Fruit fly (Drosophila melanogaster) whole organism, embryonic: ENCODE results near the gene Ldsdh1.
A peak's percentile ranks its signal among the peaks of the same experiment; 100 is the strongest.

ENCODE experiments used
- Aef1 ChIP-seq: fragments of 200-800 bp; sonication (Bioruptor generic); IDR thresholded peaks from 3 replicates; pipeline ENCODE4 v1.3.6; 2022; ENCODE audit warnings: missing biosample characterization, missing genetic modification characterization
- CG10147 ChIP-seq: fragments of 200-800 bp; sonication (Bioruptor generic); optimal IDR thresholded peaks from 2 replicates; lab custom pipeline; 2019; ENCODE audit warnings: missing biosample characterization, mild to moderate bottlenecking, missing genetic modification characterization, moderate library complexity
- CG11504 ChIP-seq: fragments of 200-800 bp; sonication (Bioruptor generic); optimal IDR thresholded peaks from 3 replicates; lab custom pipeline; 2019; ENCODE audit warnings: missing biosample characterization, mild to moderate bottlenecking, missing genetic modification characterization, moderate library complexity
- CG11695 ChIP-seq: fragments of 200-800 bp; sonication (Bioruptor generic); IDR thresholded peaks from 3 replicates; pipeline ENCODE4 v1.3.6; 2022; ENCODE audit warnings: missing biosample characterization, missing genetic modification characterization
- CG12236 ChIP-seq: fragments of 200-800 bp; sonication (Bioruptor generic); optimal IDR thresholded peaks from 2 replicates; lab custom pipeline; 2016; ENCODE audit warnings: missing biosample characterization, missing genetic modification characterization
- CG12942 ChIP-seq: fragments of 200-800 bp; sonication (Bioruptor generic); optimal IDR thresholded peaks from 3 replicates; lab custom pipeline; 2016; ENCODE audit warnings: missing biosample characterization, missing genetic modification characterization
- CG17328 ChIP-seq: fragments of 200-800 bp; sonication (Bioruptor generic); IDR thresholded peaks from 2 replicates; pipeline ENCODE4 v1.3.6; 2022; ENCODE audit warnings: missing biosample characterization, missing genetic modification characterization
- CG17912 ChIP-seq: fragments of 200-800 bp; sonication (Bioruptor generic); optimal IDR thresholded peaks from 2 replicates; lab custom pipeline; 2018; ENCODE audit warnings: missing biosample characterization, mild to moderate bottlenecking, missing genetic modification characterization
- CG18476 ChIP-seq: fragments of 200-800 bp; sonication (Bioruptor generic); optimal IDR thresholded peaks from 2 replicates; lab custom pipeline; 2016; ENCODE audit warnings: missing biosample characterization, mild to moderate bottlenecking, missing genetic modification characterization
- CG2202 ChIP-seq: fragments of 200-800 bp; sonication (Bioruptor generic); optimal IDR thresholded peaks from 2 replicates; lab custom pipeline; 2018; ENCODE audit warnings: missing biosample characterization, mild to moderate bottlenecking, missing genetic modification characterization
- CG2678 ChIP-seq: fragments of 200-800 bp; sonication (Bioruptor generic); optimal IDR thresholded peaks from 3 replicates; lab custom pipeline; 2019; ENCODE audit warnings: missing biosample characterization, mild to moderate bottlenecking, missing genetic modification characterization, moderate library complexity
- CG30020 ChIP-seq: fragments of 200-800 bp; optimal IDR thresholded peaks from 2 replicates; lab custom pipeline; 2019; ENCODE audit warnings: missing biosample characterization, mild to moderate bottlenecking, missing genetic modification characterization, moderate library complexity
- CG30431 ChIP-seq: fragments of 200-800 bp; sonication (Bioruptor generic); optimal IDR thresholded peaks from 2 replicates; lab custom pipeline; 2017; ENCODE audit warnings: missing biosample characterization, missing genetic modification characterization
- CG3163 ChIP-seq: fragments of 200-800 bp; sonication (Bioruptor generic); optimal IDR thresholded peaks from 3 replicates; lab custom pipeline; 2016; ENCODE audit warnings: missing biosample characterization, missing genetic modification characterization
- CG32767 ChIP-seq: fragments of 200-800 bp; sonication (Bioruptor generic); IDR thresholded peaks from 2 replicates; pipeline ENCODE4 v1.3.6; 2022; ENCODE audit warnings: missing biosample characterization, missing genetic modification characterization
- CG3281 ChIP-seq: fragments of 200-800 bp; sonication (Bioruptor generic); optimal IDR thresholded peaks from 3 replicates; lab custom pipeline; 2017; ENCODE audit warnings: missing biosample characterization, mild to moderate bottlenecking, missing genetic modification characterization
- CG33213 ChIP-seq: fragments of 200-800 bp; sonication (Bioruptor generic); optimal IDR thresholded peaks from 3 replicates; lab custom pipeline; 2016; ENCODE audit warnings: missing biosample characterization, missing genetic modification characterization
- CG3847 ChIP-seq: fragments of 200-800 bp; sonication (Bioruptor generic); IDR thresholded peaks from 2 replicates; pipeline ENCODE4 v1.3.6; 2022; ENCODE audit warnings: missing biosample characterization, missing genetic modification characterization
- CG4424 ChIP-seq: fragments of 200-800 bp; sonication (Bioruptor generic); optimal IDR thresholded peaks from 3 replicates; lab custom pipeline; 2016; ENCODE audit warnings: missing biosample characterization, missing genetic modification characterization
- CG5180 ChIP-seq: fragments of 200-800 bp; sonication (Bioruptor generic); optimal IDR thresholded peaks from 3 replicates; lab custom pipeline; 2017; ENCODE audit warnings: missing biosample characterization, missing genetic modification characterization, mild to moderate bottlenecking, moderate library complexity, missing genetic modification reagents
- CG6272 ChIP-seq: fragments of 200-800 bp; sonication (Bioruptor generic); IDR thresholded peaks from 2 replicates; pipeline ENCODE4 v1.3.6; 2022; ENCODE audit warnings: missing biosample characterization, missing genetic modification characterization
- CG8089 ChIP-seq: fragments of 200-800 bp; sonication (Bioruptor generic); optimal IDR thresholded peaks from 3 replicates; lab custom pipeline; 2016; ENCODE audit warnings: missing biosample characterization, missing genetic modification characterization
- CG8924 ChIP-seq: fragments of 200-800 bp; optimal IDR thresholded peaks from 3 replicates; lab custom pipeline; 2019; ENCODE audit warnings: missing biosample characterization, mild to moderate bottlenecking, missing genetic modification characterization, moderate library complexity
- CoRest ChIP-seq: fragments of 200-800 bp; sonication (Bioruptor generic); optimal IDR thresholded peaks from 3 replicates; lab custom pipeline; 2018; ENCODE audit warnings: missing biosample characterization, mild to moderate bottlenecking, missing genetic modification characterization, moderate library complexity
- Ets97D ChIP-seq: fragments of 200-800 bp; sonication (Bioruptor generic); optimal IDR thresholded peaks from 3 replicates; lab custom pipeline; 2016; ENCODE audit warnings: missing biosample characterization, missing genetic modification characterization
- H15 ChIP-seq: fragments of 200-800 bp; sonication (Bioruptor generic); IDR thresholded peaks from 3 replicates; pipeline ENCODE4 v1.3.6; 2022; ENCODE audit warnings: missing biosample characterization, missing genetic modification characterization
- Hmr ChIP-seq: fragments of 200-800 bp; sonication (Bioruptor generic); optimal IDR thresholded peaks from 3 replicates; lab custom pipeline; 2017; ENCODE audit warnings: mild to moderate bottlenecking, missing biosample characterization, missing genetic modification reagents, missing genetic modification characterization
- Hr78 ChIP-seq, 2 experiments: fragments of 200-800 bp in 1 of 2; fragments of >200 bp in 1 of 2; sonication (Bioruptor generic) in 1 of 2; optimal IDR thresholded peaks; 2 replicates each; lab custom pipeline; 2017 to 2019; ENCODE audit warnings: missing biosample characterization in 2 of 2, missing genetic modification characterization in 2 of 2, mild to moderate bottlenecking in 1 of 2, moderate library complexity in 1 of 2
- Hsf ChIP-seq: fragments of 200-800 bp; sonication (Bioruptor generic); optimal IDR thresholded peaks from 3 replicates; lab custom pipeline; 2016; ENCODE audit warnings: missing biosample characterization, missing genetic modification characterization
- MESR4 ChIP-seq: fragments of 200-800 bp; sonication (Bioruptor generic); optimal IDR thresholded peaks from 2 replicates; lab custom pipeline; 2018; ENCODE audit warnings: missing biosample characterization, mild to moderate bottlenecking, missing genetic modification characterization, moderate library complexity
- Mad ChIP-seq: fragments of 200-800 bp; sonication (Bioruptor generic); optimal IDR thresholded peaks from 2 replicates; lab custom pipeline; 2016; ENCODE audit warnings: missing biosample characterization, missing genetic modification characterization
- Mes4 ChIP-seq: fragments of 200-800 bp; sonication (Bioruptor generic); optimal IDR thresholded peaks from 2 replicates; lab custom pipeline; 2016; ENCODE audit warnings: missing biosample characterization, missing genetic modification characterization
- Poxn ChIP-seq: fragments of 200-800 bp; sonication (Bioruptor generic); IDR thresholded peaks from 2 replicates; pipeline ENCODE4 v1.3.6; 2022; ENCODE audit warnings: missing biosample characterization, missing genetic modification characterization
- Ptx1 ChIP-seq: fragments of 200-800 bp; sonication (Bioruptor generic); IDR thresholded peaks from 2 replicates; pipeline ENCODE4 v1.3.6; 2022; ENCODE audit warnings: missing biosample characterization, missing genetic modification characterization
- Rfx ChIP-seq: fragments of 200-800 bp; sonication (Bioruptor generic); IDR thresholded peaks from 2 replicates; pipeline ENCODE4 v1.3.6; 2022; ENCODE audit warnings: missing biosample characterization, missing genetic modification characterization
- Trl ChIP-seq, 3 experiments: fragments of >200 bp in 2 of 3; fragments of 200-800 bp in 1 of 3; sonication (Bioruptor generic) in 1 of 3; optimal IDR thresholded peaks; 2 replicates in 1 of 3; 3 replicates in 2 of 3; lab custom pipeline; 2016 to 2017; ENCODE audit warnings: missing biosample characterization in 1 of 3, missing genetic modification characterization in 1 of 3
- bcd ChIP-seq: fragments of 200-800 bp; sonication (Bioruptor generic); optimal IDR thresholded peaks from 2 replicates; lab custom pipeline; 2017; ENCODE audit warnings: missing biosample characterization, mild to moderate bottlenecking, missing genetic modification characterization
- croc ChIP-seq: fragments of 200-800 bp; sonication (Bioruptor generic); conservative IDR thresholded peaks from 3 replicates; pipeline ENCODE4 v1.3.6; 2022; ENCODE audit warnings: missing biosample characterization, missing genetic modification characterization
- dmrt11E ChIP-seq: fragments of 200-800 bp; sonication (Bioruptor generic); optimal IDR thresholded peaks from 3 replicates; lab custom pipeline; 2018; ENCODE audit warnings: missing biosample characterization, mild to moderate bottlenecking, missing genetic modification characterization, moderate library complexity
- dpn ChIP-seq, 2 experiments: fragments of 200-800 bp; sonication (Bioruptor generic); optimal IDR thresholded peaks; 3 replicates each; lab custom pipeline; 2016; ENCODE audit warnings: missing biosample characterization in 2 of 2, missing genetic modification characterization in 2 of 2
- knrl ChIP-seq: fragments of 200-800 bp; sonication (Bioruptor generic); IDR thresholded peaks from 3 replicates; pipeline ENCODE4 v1.3.6; 2022; ENCODE audit warnings: missing biosample characterization, missing genetic modification characterization; ENCODE audit not compliant: partially characterized antibody
- lilli ChIP-seq: fragments of 200-800 bp; sonication (Bioruptor generic); optimal IDR thresholded peaks from 3 replicates; lab custom pipeline; 2016; ENCODE audit warnings: missing biosample characterization, missing genetic modification characterization
- maf-S ChIP-seq: fragments of 200-800 bp; sonication (Bioruptor generic); optimal IDR thresholded peaks from 2 replicates; lab custom pipeline; 2016; ENCODE audit warnings: missing biosample characterization, missing genetic modification characterization
- p53 ChIP-seq: fragments of 200-800 bp; sonication (Bioruptor generic); optimal IDR thresholded peaks from 2 replicates; lab custom pipeline; 2016; ENCODE audit warnings: missing biosample characterization, missing genetic modification characterization
- rib ChIP-seq: fragments of 200-800 bp; sonication (Bioruptor generic); IDR thresholded peaks from 2 replicates; pipeline ENCODE4 v1.3.6; 2022; ENCODE audit warnings: missing biosample characterization, missing genetic modification characterization
- sna ChIP-seq: fragments of 200-800 bp; sonication (Bioruptor generic); IDR thresholded peaks from 2 replicates; pipeline ENCODE4 v1.3.6; 2022; ENCODE audit warnings: missing biosample characterization, missing genetic modification characterization; ENCODE audit not compliant: partially characterized antibody
- so ChIP-seq: fragments of 200-800 bp; sonication (Bioruptor generic); IDR thresholded peaks from 3 replicates; pipeline ENCODE4 v1.3.6; 2022; ENCODE audit warnings: missing biosample characterization, missing genetic modification characterization
- vvl ChIP-seq: fragments of 200-800 bp; sonication (Bioruptor generic); IDR thresholded peaks from 2 replicates; pipeline ENCODE4 v1.3.6; 2022; ENCODE audit warnings: missing biosample characterization, missing genetic modification characterization

The Ldsdh1 gene

dm6 chrX:8061392-8062179, 19.8 kb downstream of the Ldsdh1 start, which contains the start of gene mys (continued):
- TF ChIP-seq CG3281 (GFP tag; lab: Kevin White, UChicago), result no peak
- TF ChIP-seq CG3163 (GFP tag; lab: Kevin White, UChicago), result peak; percentile 53
- no peak for TF ChIP-seq Hr78 (GFP tag; optimal IDR thresholded peaks at IDR 0.05; lab: Kevin White, UChicago)
- peak; percentile 60 for TF ChIP-seq CG12942 (GFP tag; lab: Kevin White, UChicago)
- peak; percentile 63; the same call in 1 of the 2 replicates for TF ChIP-seq Ptx1 (GFP tag; lab: Robert Waterston, UW)
- TF ChIP-seq bcd (GFP tag; lab: Kevin White, UChicago), result peak; percentile 62
- TF ChIP-seq Aef1 (GFP tag; lab: Robert Waterston, UW), result peak; percentile 63
- peak; percentile 30; the same call in 1 of the 3 replicates for TF ChIP-seq croc (GFP tag; lab: Robert Waterston, UW)
- no peak for TF ChIP-seq CG4424 (GFP tag; lab: Kevin White, UChicago)
- TF ChIP-seq MESR4 (GFP tag; lab: Kevin White, UChicago), result peak; percentile 83
- TF ChIP-seq CG11695 (GFP tag; lab: Robert Waterston, UW), result 0 out of 3 replicates have a peak, but pooled peaks have one; percentile 47
- TF ChIP-seq CG17912 (GFP tag; lab: Kevin White, UChicago), result peak; percentile 58
- TF ChIP-seq so (GFP tag; lab: Robert Waterston, UW), result no peak
- peak; percentile 97 for TF ChIP-seq Ets97D
- peak; percentile 10 for TF ChIP-seq CG8924 (tag; lab: Kevin White, UChicago)
- no peak for TF ChIP-seq Trl (optimal IDR thresholded peaks at IDR 0.05; lab: Kevin White, UChicago)
- TF ChIP-seq Trl (GFP tag; optimal IDR thresholded peaks at IDR 0.05; lab: Kevin White, UChicago), result peak; percentile 61
- no peak for TF ChIP-seq CG5180 (GFP tag; lab: Kevin White, UChicago)
- peak; percentile 93 for TF ChIP-seq knrl (GFP tag; lab: Robert Waterston, UW)
- TF ChIP-seq dmrt11E (tag; lab: Kevin White, UChicago), result peak; percentile 39
- no peak for TF ChIP-seq CG32767 (GFP tag; lab: Robert Waterston, UW)
- peak; percentile 92 for TF ChIP-seq CG33213 (GFP tag; lab: Kevin White, UChicago)
- TF ChIP-seq dpn (GFP tag; optimal IDR thresholded peaks at IDR 0.05; lab: Kevin White, UChicago), result peak; percentile 75 to 87
- TF ChIP-seq CG30431, result peak; percentile 51
- TF ChIP-seq Hsf (GFP tag; lab: Kevin White, UChicago), result peak; percentile 73
- TF ChIP-seq CG12236 (GFP tag; lab: Kevin White, UChicago), result peak; percentile 43
- peak; percentile 80 for TF ChIP-seq maf-S (GFP tag; lab: Kevin White, UChicago)
- no peak for TF ChIP-seq CG10147
- TF ChIP-seq CG2202 (tag; lab: Kevin White, UChicago), result peak; percentile 20
- TF ChIP-seq sna (GFP tag; lab: Robert Waterston, UW), result peak; percentile 89
- TF ChIP-seq CG11504 (tag; lab: Kevin White, UChicago), result peak; percentile 50
- no peak for TF ChIP-seq Poxn (GFP tag; lab: Robert Waterston, UW)
- TF ChIP-seq CoRest, result peak; percentile 61
- TF ChIP-seq CG17328, result 0 out of 2 replicates have a peak, but pooled peaks have one; percentile 41
- TF ChIP-seq Hmr, result peak; percentile 90
- no peak for TF ChIP-seq H15 (GFP tag; lab: Robert Waterston, UW)
- TF ChIP-seq CG8089 (GFP tag; lab: Kevin White, UChicago), result peak; percentile 48
- peak; percentile 79 for TF ChIP-seq p53 (GFP tag; lab: Kevin White, UChicago)
- peak; percentile 43 for TF ChIP-seq Mes4
- 0 out of 2 replicates have a peak, but pooled peaks have one; percentile 47 for TF ChIP-seq CG6272 (GFP tag; lab: Robert Waterston, UW)
- TF ChIP-seq Rfx (GFP tag; lab: Robert Waterston, UW), result peak; percentile 90
- no peak for TF ChIP-seq CG18476
- TF ChIP-seq vvl (GFP tag; lab: Robert Waterston, UW), result peak; percentile 85
- TF ChIP-seq Mad (GFP tag; lab: Kevin White, UChicago), result peak; percentile 64
- peak; percentile 72 for TF ChIP-seq rib (GFP tag; lab: Robert Waterston, UW)
- peak; percentile 91 for TF ChIP-seq CG3847 (GFP tag; lab: Robert Waterston, UW)
- peak; percentile 76 for TF ChIP-seq lilli (GFP tag; lab: Kevin White, UChicago)
- TF ChIP-seq CG2678 (tag; lab: Kevin White, UChicago), result peak; percentile 30
- TF ChIP-seq CG30020 (tag; lab: Kevin White, UChicago), result peak; percentile 3
